Fruit fly (Drosophila melanogaster) whole organism, wandering third instar larva: ENCODE results near the gene Prx1.

ENCODE experiments used
- Abd-B ChIP-seq: fragments of >200 bp; optimal IDR thresholded peaks from 2 replicates; lab custom pipeline; 2017; ENCODE audit warnings: missing biosample characterization, missing genetic modification characterization
- CG32264 ChIP-seq: fragments of 200-800 bp; sonication (Bioruptor generic); optimal IDR thresholded peaks from 2 replicates; lab custom pipeline; 2016; ENCODE audit warnings: missing biosample characterization, missing genetic modification characterization
- CG9705 ChIP-seq: fragments of 200-800 bp; sonication (Bioruptor generic); optimal IDR thresholded peaks from 2 replicates; lab custom pipeline; 2018; ENCODE audit warnings: missing biosample characterization, mild to moderate bottlenecking, missing genetic modification characterization
- CrebA ChIP-seq: fragments of 200-800 bp; sonication (Bioruptor generic); optimal IDR thresholded peaks from 2 replicates; lab custom pipeline; 2016; ENCODE audit warnings: missing biosample characterization, mild to moderate bottlenecking, missing genetic modification characterization, borderline replicate concordance
- Dfd ChIP-seq: fragments of >200 bp; optimal IDR thresholded peaks from 2 replicates; lab custom pipeline; 2017; ENCODE audit warnings: missing biosample characterization, missing genetic modification characterization
- Dif ChIP-seq: fragments of 200-275, 200-300 bp; sonication (Bioruptor generic); optimal IDR thresholded peaks from 2 replicates; lab custom pipeline; 2018; ENCODE audit warnings: missing biosample characterization, missing genetic modification characterization; ENCODE audit not compliant: partially characterized antibody
- GATAd ChIP-seq: sonication (Bioruptor generic); optimal IDR thresholded peaks from 2 replicates; lab custom pipeline; 2016; ENCODE audit warnings: missing biosample characterization, missing genetic modification characterization
- HLH106 ChIP-seq: fragments of 200-800 bp; optimal IDR thresholded peaks from 3 replicates; lab custom pipeline; 2019; ENCODE audit warnings: missing biosample characterization, mild to moderate bottlenecking, missing genetic modification characterization, moderate library complexity
- Hnf4 ChIP-seq: fragments of 200-800 bp; sonication (Bioruptor generic); optimal IDR thresholded peaks from 2 replicates; lab custom pipeline; 2016; ENCODE audit warnings: missing biosample characterization, mild to moderate bottlenecking, missing genetic modification characterization
- Hr78 ChIP-seq: fragments of >200 bp; optimal IDR thresholded peaks from 2 replicates; lab custom pipeline; 2017; ENCODE audit warnings: missing biosample characterization, missing genetic modification characterization
- Hr83 ChIP-seq: fragments of 200-300 bp; sonication (Bioruptor generic); optimal IDR thresholded peaks from 2 replicates; lab custom pipeline; 2016; ENCODE audit warnings: missing biosample characterization, mild to moderate bottlenecking, missing genetic modification characterization, moderate library complexity; ENCODE audit not compliant: poor library complexity, severe bottlenecking
- Jra ChIP-seq: sonication (Bioruptor generic); optimal IDR thresholded peaks from 2 replicates; lab custom pipeline; 2016; ENCODE audit warnings: missing biosample characterization, missing genetic modification characterization
- Mio ChIP-seq: sonication (Bioruptor generic); optimal IDR thresholded peaks from 2 replicates; lab custom pipeline; 2016; ENCODE audit warnings: missing biosample characterization, missing genetic modification characterization
- Myc ChIP-seq: fragments of >200 bp; optimal IDR thresholded peaks from 2 replicates; lab custom pipeline; 2017
- N ChIP-seq: fragments of >200 bp; optimal IDR thresholded peaks from 2 replicates; lab custom pipeline; 2018; ENCODE audit warnings: missing biosample characterization, missing external identifiers, missing genetic modification characterization
- OdsH ChIP-seq: fragments of 200-800 bp; sonication (Bioruptor generic); optimal IDR thresholded peaks from 2 replicates; lab custom pipeline; 2016; ENCODE audit warnings: missing biosample characterization, mild to moderate bottlenecking, missing genetic modification characterization
- Rel ChIP-seq, 2 experiments: fragments of 200-800 bp; sonication (Bioruptor generic) in 1 of 2; optimal IDR thresholded peaks; 2 replicates in 1 of 2; 3 replicates in 1 of 2; lab custom pipeline; 2016 to 2019; ENCODE audit warnings: mild to moderate bottlenecking in 2 of 2, missing biosample characterization in 2 of 2, missing genetic modification characterization in 2 of 2, moderate library complexity in 1 of 2
- Sp1 ChIP-seq: fragments of 200-800 bp; sonication (Bioruptor generic); optimal IDR thresholded peaks from 3 replicates; lab custom pipeline; 2019; ENCODE audit warnings: missing biosample characterization, mild to moderate bottlenecking, missing genetic modification characterization, moderate library complexity
- Vsx2 ChIP-seq: fragments of 200-300, 225-300 bp; sonication (Bioruptor generic); optimal IDR thresholded peaks from 2 replicates; lab custom pipeline; 2018; ENCODE audit warnings: missing biosample characterization, missing genetic modification characterization; ENCODE audit not compliant: partially characterized antibody
- br ChIP-seq: fragments of 200-800 bp; sonication (Bioruptor generic); optimal IDR thresholded peaks from 2 replicates; lab custom pipeline; 2016; ENCODE audit warnings: missing biosample characterization, missing genetic modification characterization
- brk ChIP-seq: fragments of 200-800 bp; sonication (Bioruptor generic); optimal IDR thresholded peaks from 2 replicates; lab custom pipeline; 2016; ENCODE audit warnings: missing biosample characterization, mild to moderate bottlenecking, missing genetic modification characterization
- dmrt93B ChIP-seq: fragments of 200-800 bp; sonication (Bioruptor generic); optimal IDR thresholded peaks from 2 replicates; lab custom pipeline; 2018; ENCODE audit warnings: missing biosample characterization, mild to moderate bottlenecking, missing genetic modification characterization
- dsf ChIP-seq: sonication (Bioruptor generic); optimal IDR thresholded peaks from 2 replicates; lab custom pipeline; 2016; ENCODE audit warnings: missing biosample characterization, missing genetic modification characterization, borderline replicate concordance
- ey ChIP-seq: fragments of 200-800 bp; sonication (Bioruptor generic); optimal IDR thresholded peaks from 2 replicates; lab custom pipeline; 2016; ENCODE audit warnings: missing biosample characterization, missing genetic modification characterization
- foxo ChIP-seq, 2 experiments: fragments of 200-800 bp; sonication (Bioruptor generic); optimal IDR thresholded peaks; 2 replicates in 1 of 2; 3 replicates in 1 of 2; lab custom pipeline; 2016 to 2017; ENCODE audit warnings: missing biosample characterization in 2 of 2, missing genetic modification characterization in 2 of 2
- fru ChIP-seq: fragments of 200-800 bp; sonication (Bioruptor generic); optimal IDR thresholded peaks from 3 replicates; lab custom pipeline; 2016; ENCODE audit warnings: missing biosample characterization, mild to moderate bottlenecking, missing genetic modification characterization
- h ChIP-seq: fragments of 200-800 bp; sonication (Bioruptor generic); optimal IDR thresholded peaks from 3 replicates; lab custom pipeline; 2016; ENCODE audit warnings: missing biosample characterization, mild to moderate bottlenecking, missing genetic modification characterization
- jim ChIP-seq: fragments of 175-275, 200-325 bp; sonication (Bioruptor generic); optimal IDR thresholded peaks from 2 replicates; lab custom pipeline; 2016; ENCODE audit warnings: missing biosample characterization, mild to moderate bottlenecking, missing genetic modification characterization
- lola ChIP-seq: fragments of >200 bp; optimal IDR thresholded peaks from 2 replicates; lab custom pipeline; 2017; ENCODE audit warnings: missing biosample characterization, missing genetic modification characterization
- pan ChIP-seq: fragments of >200 bp; optimal IDR thresholded peaks from 2 replicates; lab custom pipeline; 2017
- psq ChIP-seq: fragments of 200-800 bp; sonication (Bioruptor generic); optimal IDR thresholded peaks from 3 replicates; lab custom pipeline; 2017; ENCODE audit warnings: missing biosample characterization, mild to moderate bottlenecking, missing genetic modification characterization, moderate library complexity
- rgr ChIP-seq: fragments of 200-800 bp; sonication (Bioruptor generic); optimal IDR thresholded peaks from 3 replicates; lab custom pipeline; 2016; ENCODE audit warnings: missing biosample characterization, mild to moderate bottlenecking, missing genetic modification characterization
- sage ChIP-seq: fragments of 200-800 bp; sonication (Bioruptor generic); optimal IDR thresholded peaks from 2 replicates; lab custom pipeline; 2016; ENCODE audit warnings: missing biosample characterization, mild to moderate bottlenecking, missing genetic modification characterization
- sv ChIP-seq: fragments of 200-800 bp; sonication (Bioruptor generic); optimal IDR thresholded peaks from 3 replicates; lab custom pipeline; 2016; ENCODE audit warnings: missing biosample characterization, missing genetic modification characterization
- tai ChIP-seq: sonication (Bioruptor generic); optimal IDR thresholded peaks from 2 replicates; lab custom pipeline; 2016; ENCODE audit warnings: missing biosample characterization, missing genetic modification characterization
- usp ChIP-seq: fragments of >200 bp; optimal IDR thresholded peaks from 2 replicates; lab custom pipeline; 2017; ENCODE audit warnings: missing biosample characterization, missing genetic modification characterization
- woc ChIP-seq: sonication (Bioruptor generic); optimal IDR thresholded peaks from 2 replicates; lab custom pipeline; 2016; ENCODE audit warnings: missing biosample characterization, mild to moderate bottlenecking, missing genetic modification characterization

Prx1 gene

dm6 chr3L:15226608-15227007 lies 19.0 kb downstream of the Prx1 start:
- TF ChIP-seq GATAd: no peak
- TF ChIP-seq Hnf4 (GFP tag; lab: Kevin White, UChicago): no peak
- TF ChIP-seq CG32264 (GFP tag; lab: Kevin White, UChicago): no peak
- no peak for TF ChIP-seq lola
- no peak for TF ChIP-seq sv (GFP tag; lab: Kevin White, UChicago)
- no peak for TF ChIP-seq Sp1 (GFP tag; lab: Kevin White, UChicago)
- TF ChIP-seq br (GFP tag; lab: Kevin White, UChicago): no peak
- TF ChIP-seq Dfd (GFP tag; lab: Kevin White, UChicago): peak; percentile 71
- TF ChIP-seq Jra (GFP tag; lab: Kevin White, UChicago): no peak
- TF ChIP-seq, all 38 proteins: peak for 1

DNA sequence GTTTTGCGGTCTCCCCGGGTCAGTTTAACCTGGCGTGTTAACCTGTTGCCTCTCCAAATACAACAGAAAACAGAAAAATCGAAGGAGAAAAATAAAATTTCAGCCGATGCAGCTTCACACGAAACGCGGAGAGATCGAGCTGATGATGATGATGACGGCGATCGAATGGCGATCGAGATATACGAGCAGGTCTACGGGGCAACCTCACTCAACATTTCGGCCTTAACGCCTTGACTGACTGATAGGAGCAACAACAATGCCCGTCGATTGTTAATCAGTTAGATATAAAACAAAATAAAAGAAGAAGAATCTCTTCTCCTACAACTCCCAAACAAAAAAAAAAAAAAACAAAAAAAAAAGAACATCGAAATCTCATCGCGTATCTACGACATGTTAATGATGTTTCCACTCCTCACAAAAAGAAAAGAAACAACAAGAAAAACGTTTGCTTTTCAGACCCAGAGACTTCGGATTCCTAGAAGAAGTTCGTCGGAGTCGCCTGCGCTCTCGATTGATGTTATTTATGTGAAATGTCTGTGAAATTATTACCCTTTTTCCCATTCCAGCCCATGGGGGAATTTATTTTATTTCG lies 20.0 kb downstream of the Prx1 start:
- TF ChIP-seq Myc (lab: Kevin White, UChicago) (no peak), h (GFP tag; lab: Kevin White, UChicago) (no peak), tai (no peak), br (GFP tag; lab: Kevin White, UChicago) (no peak), GATAd (no peak), Hr83 (GFP tag; lab: Kevin White, UChicago) (no peak), Sp1 (GFP tag; lab: Kevin White, UChicago) (no peak), Dif (GFP tag; lab: Kevin White, UChicago) (no peak), dsf (GFP tag; lab: Kevin White, UChicago) (no peak), CG32264 (GFP tag; lab: Kevin White, UChicago) (no peak), Dfd (GFP tag; lab: Kevin White, UChicago) (no peak), sv (GFP tag; lab: Kevin White, UChicago) (no peak), brk (GFP tag; lab: Kevin White, UChicago) (no peak), sage (no peak)
- TF ChIP-seq, all 38 proteins: peak for 0

- TF ChIP-seq brk (GFP tag; lab: Kevin White, UChicago) (no peak), lola (no peak), Dif (GFP tag; lab: Kevin White, UChicago) (no peak), Hr83 (GFP tag; lab: Kevin White, UChicago) (no peak), GATAd (no peak), pan (no peak)
Observed at dm6 chr3L:15229447-15229846, 21.8 kb downstream of the Prx1 start.

DNA sequence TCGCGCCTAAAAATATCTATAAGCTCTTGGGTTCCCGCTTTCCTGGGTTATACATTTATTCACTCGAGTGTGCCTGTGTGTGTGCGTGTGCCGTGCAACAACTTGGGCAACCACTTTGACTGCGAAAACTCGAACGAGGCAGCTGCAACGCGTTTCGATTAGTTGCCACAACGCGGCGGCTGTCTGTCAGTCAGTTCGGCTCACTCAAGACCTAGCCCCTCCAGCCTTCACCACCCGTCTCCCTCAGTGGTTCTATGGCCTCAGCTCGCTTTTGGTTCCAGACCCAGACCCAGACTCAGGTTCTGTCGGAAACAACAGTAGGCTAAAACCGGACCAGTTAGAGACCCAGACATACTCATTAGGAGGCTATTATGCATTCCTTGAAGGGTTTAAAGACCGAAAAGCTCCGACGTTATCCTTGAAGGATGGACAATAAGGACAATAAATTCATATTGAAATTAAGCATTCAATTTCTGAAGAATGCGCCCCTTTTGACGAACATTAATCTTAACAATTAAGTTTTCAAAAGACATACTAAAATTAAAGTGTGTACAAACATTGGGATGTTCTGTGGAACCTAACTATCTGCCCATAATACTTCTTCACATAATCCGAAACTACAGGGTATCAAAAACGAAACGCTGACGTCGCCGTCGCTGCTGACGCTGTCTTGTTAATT lies 22.7 kb downstream of the Prx1 start:
- TF ChIP-seq dsf (GFP tag; lab: Kevin White, UChicago) (no peak), brk (GFP tag; lab: Kevin White, UChicago) (no peak), Myc (lab: Kevin White, UChicago) (no peak), Mio (GFP tag; lab: Kevin White, UChicago) (no peak), N (GFP tag; lab: Kevin White, UChicago) (no peak), Hnf4 (GFP tag; lab: Kevin White, UChicago) (no peak), Dfd (GFP tag; lab: Kevin White, UChicago) (no peak), CrebA (no peak), CG9705 (GFP tag; lab: Kevin White, UChicago) (no peak), rgr (peak; percentile 53), GATAd (no peak), lola (no peak), Jra (GFP tag; lab: Kevin White, UChicago) (no peak), ey (GFP tag; lab: Kevin White, UChicago) (peak; percentile 59), sv (GFP tag; lab: Kevin White, UChicago) (peak; percentile 20), Hr78 (GFP tag; lab: Kevin White, UChicago) (no peak), Rel (GFP tag; optimal IDR thresholded peaks at IDR 0.05; lab: Kevin White, UChicago) (no peak), Rel (tag; optimal IDR thresholded peaks at IDR 0.05; lab: Kevin White, UChicago) (no peak), Hr83 (GFP tag; lab: Kevin White, UChicago) (no peak), br (GFP tag; lab: Kevin White, UChicago) (peak; percentile 36), sage (no peak), Abd-B (GFP tag; lab: Kevin White, UChicago) (no peak), usp (GFP tag; lab: Kevin White, UChicago) (no peak), Vsx2 (no peak), pan (peak; percentile 46), woc (peak; percentile 77), jim (GFP tag; lab: Kevin White, UChicago) (no peak), fru (GFP tag; lab: Kevin White, UChicago) (peak; percentile 68), dmrt93B (GFP tag; lab: Kevin White, UChicago) (peak; percentile 12), psq (GFP tag; lab: Kevin White, UChicago) (peak; percentile 37), OdsH (GFP tag; lab: Kevin White, UChicago) (peak; percentile 56), Sp1 (GFP tag; lab: Kevin White, UChicago) (peak; percentile 34), foxo (GFP tag; optimal IDR thresholded peaks at IDR 0.05; lab: Kevin White, UChicago) (peak in 1 of 2 experiments; percentile 49), CG32264 (GFP tag; lab: Kevin White, UChicago) (no peak), Dif (GFP tag; lab: Kevin White, UChicago) (no peak), h (GFP tag; lab: Kevin White, UChicago) (peak; percentile 69), tai (no peak), HLH106 (peak; percentile 33)
